Fruit fly (Drosophila melanogaster): Measurements from ENCODE around the gene Roc1a.
A peak's percentile ranks its signal among the peaks of the same experiment; 100 is the strongest.

The Roc1a gene

DNA sequence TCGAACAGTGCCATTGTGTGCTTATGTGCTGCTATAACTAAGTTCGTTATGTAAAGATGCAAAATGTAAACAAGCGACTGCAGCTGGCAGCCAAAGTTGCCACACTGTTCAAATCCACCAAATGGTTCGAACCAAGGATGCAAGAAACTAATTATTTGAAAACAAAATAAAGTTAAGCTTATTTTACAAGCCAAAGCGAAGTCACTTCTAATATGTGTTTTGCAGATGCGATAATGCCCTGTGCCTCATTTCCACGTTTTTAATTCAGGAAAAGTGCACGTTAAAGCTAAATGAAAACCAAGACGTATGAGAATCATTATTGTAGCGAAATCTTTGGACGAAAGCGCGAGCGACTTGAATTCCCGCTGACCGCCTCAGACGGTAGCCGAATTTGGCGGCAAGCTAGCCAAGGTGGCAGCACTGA lies 26.0 kb upstream of the Roc1a start, which contains the start of the genes CG13365 and Vsp37A (continued):
- TF ChIP-seq Dbx (GFP tag; IDR thresholded peaks at IDR 0.05) (0 out of 3 replicates have a peak, but pooled peaks have one; percentile 40), emc (GFP tag; optimal IDR thresholded peaks at IDR 0.05) (peak; percentile 3), seq (GFP tag; IDR thresholded peaks at IDR 0.05) (no peak), Fer1 (GFP tag; optimal IDR thresholded peaks at IDR 0.05) (peak; percentile 32), bab2 (GFP tag; optimal IDR thresholded peaks at IDR 0.05) (peak; percentile 64), ATbp (GFP tag; optimal IDR thresholded peaks at IDR 0.05) (peak; percentile 57), CG7839 (tag; optimal IDR thresholded peaks at IDR 0.05) (peak; percentile 45), Meics (GFP tag; optimal IDR thresholded peaks at IDR 0.05) (peak; percentile 44), CG4404 (GFP tag; IDR thresholded peaks at IDR 0.05) (peak; percentile 29; the same call in 1 of the 2 replicates), row (GFP tag; IDR thresholded peaks at IDR 0.05) (peak; percentile 85), prd (optimal IDR thresholded peaks at IDR 0.05) (no peak), prd (GFP tag; IDR thresholded peaks at IDR 0.05) (peak; percentile 46; the same call in 2 of the 3 replicates), lov (optimal IDR thresholded peaks at IDR 0.05) (no peak), lov (GFP tag; IDR thresholded peaks at IDR 0.05) (no peak), Mrtf (GFP tag; IDR thresholded peaks at IDR 0.05) (peak; percentile 42; the same call in 1 of the 3 replicates), klu (GFP tag; IDR thresholded peaks at IDR 0.05) (peak; percentile 29; the same call in 1 of the 2 replicates), CG11456 (GFP tag; IDR thresholded peaks at IDR 0.05) (0 out of 3 replicates have a peak, but pooled peaks have one; percentile 46), CG11093 (GFP tag; IDR thresholded peaks at IDR 0.05) (0 out of 3 replicates have a peak, but pooled peaks have one; percentile 13), HmgD (GFP tag; optimal IDR thresholded peaks at IDR 0.05) (peak; percentile 14), CG13424 (tag; optimal IDR thresholded peaks at IDR 0.05) (peak; percentile 64), trem (tag; optimal IDR thresholded peaks at IDR 0.05) (peak; percentile 61), sisA (GFP tag; IDR thresholded peaks at IDR 0.05) (0 out of 2 replicates have a peak, but pooled peaks have one; percentile 13), CG7556 (GFP tag; optimal IDR thresholded peaks at IDR 0.05) (peak; percentile 25), CG10209 (GFP tag; optimal IDR thresholded peaks at IDR 0.05) (peak; percentile 18), CG31388 (GFP tag; optimal IDR thresholded peaks at IDR 0.05) (no peak), Dad (GFP tag; optimal IDR thresholded peaks at IDR 0.05) (peak; percentile 10), Xbp1 (GFP tag; optimal IDR thresholded peaks at IDR 0.05) (peak; percentile 50), CG32532 (GFP tag; IDR thresholded peaks at IDR 0.05) (peak; percentile 35; the same call in 1 of the 2 replicates), Hey (tag; optimal IDR thresholded peaks at IDR 0.05) (no peak), CG10431 (GFP tag; optimal IDR thresholded peaks at IDR 0.05) (no peak), Dek (tag; optimal IDR thresholded peaks at IDR 0.05) (peak; percentile 4), CG15011 (GFP tag; optimal IDR thresholded peaks at IDR 0.05) (no peak), CG12155 (GFP tag; optimal IDR thresholded peaks at IDR 0.05) (peak; percentile 41), wor (GFP tag; IDR thresholded peaks at IDR 0.05) (no peak), CG13775 (GFP tag; optimal IDR thresholded peaks at IDR 0.05) (peak; percentile 51), btn (GFP tag; optimal IDR thresholded peaks at IDR 0.05) (peak; percentile 23), CG9876 (GFP tag; optimal IDR thresholded peaks at IDR 0.05) (peak; percentile 47), CG32772 (GFP tag; IDR thresholded peaks at IDR 0.05) (peak; percentile 33; the same call in 1 of the 2 replicates), Dfd (GFP tag; optimal IDR thresholded peaks at IDR 0.05) (no peak), ERR (GFP tag; optimal IDR thresholded peaks at IDR 0.05) (no peak), CG11695 (GFP tag; IDR thresholded peaks at IDR 0.05) (0 out of 3 replicates have a peak, but pooled peaks have one; percentile 41), CG11085 (GFP tag; IDR thresholded peaks at IDR 0.05) (peak; percentile 60; the same call in 1 of the 2 replicates), CG1024 (GFP tag; IDR thresholded peaks at IDR 0.05) (no peak), chif (GFP tag; optimal IDR thresholded peaks at IDR 0.05) (peak; percentile 21 to 31), CG13123 (GFP tag; optimal IDR thresholded peaks at IDR 0.05) (peak; percentile 7), gsb (GFP tag; IDR thresholded peaks at IDR 0.05) (no peak), grau (tag; optimal IDR thresholded peaks at IDR 0.05) (peak; percentile 48), vvl (GFP tag; IDR thresholded peaks at IDR 0.05) (peak; percentile 25; the same call in 1 of the 2 replicates), CG10267 (tag; optimal IDR thresholded peaks at IDR 0.05) (peak; percentile 48), CG4282 (GFP tag; optimal IDR thresholded peaks at IDR 0.05) (peak; percentile 49), CG9797 (GFP tag; optimal IDR thresholded peaks at IDR 0.05) (peak; percentile 41), Sin3A (optimal IDR thresholded peaks at IDR 0.05) (peak; percentile 93)
